Worm (Caenorhabditis elegans): ENCODE results near the gene F01G10.5.

Gene F01G10.5

DNA sequence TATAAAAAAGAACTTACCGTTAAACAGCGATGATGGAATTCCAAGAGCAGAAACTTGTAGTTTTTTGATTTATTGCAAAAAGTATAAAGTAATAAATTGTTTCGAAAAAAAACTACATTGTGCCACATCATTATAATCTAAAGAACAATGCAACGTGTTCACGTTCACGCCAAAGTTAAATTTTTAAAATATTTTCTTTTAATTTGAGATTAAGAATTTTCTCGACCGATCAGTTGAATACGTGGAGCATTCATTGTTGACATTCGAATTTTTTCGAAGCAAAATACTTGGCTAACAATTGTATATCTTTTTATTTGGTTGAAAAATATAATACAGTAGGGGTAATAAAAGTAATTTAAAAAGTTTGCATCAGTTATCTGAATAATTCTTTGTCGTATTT lies at the start of gene F01G10.5:
TSS of gene F01G10.5 (minus strand) at position 101 of the 400 bp plus-strand sequence.
- TF ChIP-seq ets-7 (tag; optimal IDR thresholded peaks at IDR 0.05) (no peak), pes-1 (GFP tag; IDR thresholded peaks at IDR 0.05) (no peak), tbx-37 (GFP tag; conservative IDR thresholded peaks at IDR 0.05) (no peak), ceh-36 (tag; optimal IDR thresholded peaks at IDR 0.05) (no peak), tra-4 (tag; optimal IDR thresholded peaks at IDR 0.05) (no peak), ceh-13 (GFP tag; optimal IDR thresholded peaks at IDR 0.05) (no peak), F13C5.2 (tag; optimal IDR thresholded peaks at IDR 0.05) (no peak), tbx-11 (GFP tag; IDR thresholded peaks at IDR 0.05) (no peak), hmbx-1 (tag; optimal IDR thresholded peaks at IDR 0.05) (no peak), ama-1 (optimal IDR thresholded peaks at IDR 0.05) (no peak), aly-1 (tag; optimal IDR thresholded peaks at IDR 0.05) (no peak)

DNA sequence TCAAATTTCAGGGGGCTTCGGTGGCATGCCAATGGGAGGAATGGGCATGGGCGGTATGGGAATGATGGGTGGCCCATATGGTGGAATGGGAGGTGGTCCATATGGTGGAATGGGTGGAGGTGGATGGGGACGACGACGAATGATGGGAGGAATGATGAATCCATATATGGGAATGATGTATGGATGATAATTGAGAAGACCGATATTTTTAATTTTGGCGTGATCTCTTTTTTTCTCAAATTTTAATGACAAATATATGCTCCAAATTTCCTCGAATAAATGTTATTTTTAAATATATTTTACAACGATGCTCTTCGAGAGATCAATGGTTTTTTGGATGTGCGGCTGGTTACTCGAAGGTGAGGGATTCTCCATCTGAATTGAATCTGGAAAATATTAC lies 46.8 kb upstream of the F01G10.5 start, which contains the start of gene Y43C5A.4:
TSS of gene Y43C5A.4 (plus strand) at position 301 of the 400 bp plus-strand sequence.
- TF ChIP-seq pes-1 (GFP tag; IDR thresholded peaks at IDR 0.05), result no peak
- no peak for TF ChIP-seq ceh-13 (GFP tag; optimal IDR thresholded peaks at IDR 0.05)
- TF ChIP-seq ets-7 (tag; optimal IDR thresholded peaks at IDR 0.05), result no peak
- TF ChIP-seq B0310.2 (tag; optimal IDR thresholded peaks at IDR 0.05), result no peak

DNA sequence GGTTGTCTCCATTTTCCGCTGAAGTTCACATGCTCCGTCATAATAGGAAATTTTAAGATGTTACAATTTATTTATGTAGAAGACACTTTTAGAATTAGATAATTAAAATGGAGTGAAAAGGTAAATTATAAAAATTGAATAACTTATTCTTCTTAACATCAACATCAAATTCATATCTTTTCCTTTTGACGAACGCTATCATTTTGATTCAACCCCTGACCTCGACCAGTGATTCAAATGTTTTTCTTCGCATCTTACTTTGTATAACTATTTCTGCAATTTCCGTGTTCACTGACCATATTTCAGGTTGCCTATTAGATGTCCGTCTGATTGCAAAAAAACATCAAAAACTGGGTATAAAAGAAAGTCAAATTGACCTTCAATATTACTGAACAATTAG lies 46.1 kb upstream of the F01G10.5 start, which contains the start of gene Y43C5A.7:
TSS of gene Y43C5A.7 (plus strand) at position 301 of the 400 bp plus-strand sequence.
- TF ChIP-seq sea-1 (GFP tag; conservative IDR thresholded peaks at IDR 0.05), result no peak

DNA sequence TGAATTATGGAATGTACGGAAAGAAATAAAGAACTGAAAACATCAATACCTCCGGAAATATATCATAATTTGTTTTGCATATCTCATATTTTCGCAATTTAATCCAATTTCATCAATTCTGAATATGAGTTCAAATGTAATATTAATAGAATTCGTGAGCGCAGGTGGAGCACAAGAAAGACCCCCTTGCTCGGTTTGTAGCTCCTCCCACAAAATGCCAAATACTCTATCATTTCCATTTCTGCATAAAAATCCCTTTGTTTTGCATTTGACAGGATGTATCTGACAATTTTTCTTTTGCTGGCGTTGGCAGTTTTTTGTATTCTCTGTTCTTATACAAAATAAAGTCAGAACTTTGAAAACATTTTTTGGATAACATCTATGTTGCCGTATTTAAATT lies 44.2 kb upstream of the F01G10.5 start:
- TF ChIP-seq hmg-4 (GFP tag; optimal IDR thresholded peaks at IDR 0.05) (no peak), sea-1 (GFP tag; conservative IDR thresholded peaks at IDR 0.05) (no peak), F13C5.2 (tag; optimal IDR thresholded peaks at IDR 0.05) (no peak), aly-1 (tag; optimal IDR thresholded peaks at IDR 0.05) (no peak)

DNA sequence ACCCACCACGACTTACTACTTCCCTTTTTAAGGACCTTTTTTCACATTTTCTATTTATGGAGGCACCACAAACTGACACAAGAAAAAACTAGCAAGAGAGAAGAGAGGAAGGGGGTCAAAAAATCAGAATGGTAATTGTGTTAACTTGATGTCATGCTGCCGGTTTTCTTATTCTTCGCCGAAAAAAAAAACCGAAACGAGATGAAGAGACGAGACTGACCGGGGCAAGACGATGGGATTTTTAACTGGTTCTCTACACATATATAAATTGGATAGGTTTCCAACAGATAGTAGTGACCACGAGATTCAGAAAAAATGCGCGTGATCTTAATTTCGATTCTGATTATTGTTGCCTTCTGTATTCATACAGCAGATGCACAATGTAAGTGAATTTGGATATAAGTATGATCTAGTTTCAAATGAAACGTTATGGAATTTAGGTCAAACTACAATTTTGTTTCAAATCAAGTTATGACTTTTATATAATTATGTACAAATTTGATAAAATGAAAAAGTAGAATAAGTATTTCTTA lies 43.0 kb upstream of the F01G10.5 start, which contains the start of gene Y43C5A.3:
TSS of gene Y43C5A.3 (plus strand) at position 256 of the 533 bp plus-strand sequence.
- TF ChIP-seq hnd-1 (tag; optimal IDR thresholded peaks at IDR 0.05), result no peak
- TF ChIP-seq scrt-1 (GFP tag; IDR thresholded peaks at IDR 0.05), result no peak
- TF ChIP-seq F13C5.2 (tag; optimal IDR thresholded peaks at IDR 0.05), result no peak
- TF ChIP-seq tra-4 (tag; optimal IDR thresholded peaks at IDR 0.05), result no peak
- TF ChIP-seq ama-1 (optimal IDR thresholded peaks at IDR 0.05), result no peak
- no peak for TF ChIP-seq tbx-37 (GFP tag; conservative IDR thresholded peaks at IDR 0.05)

DNA sequence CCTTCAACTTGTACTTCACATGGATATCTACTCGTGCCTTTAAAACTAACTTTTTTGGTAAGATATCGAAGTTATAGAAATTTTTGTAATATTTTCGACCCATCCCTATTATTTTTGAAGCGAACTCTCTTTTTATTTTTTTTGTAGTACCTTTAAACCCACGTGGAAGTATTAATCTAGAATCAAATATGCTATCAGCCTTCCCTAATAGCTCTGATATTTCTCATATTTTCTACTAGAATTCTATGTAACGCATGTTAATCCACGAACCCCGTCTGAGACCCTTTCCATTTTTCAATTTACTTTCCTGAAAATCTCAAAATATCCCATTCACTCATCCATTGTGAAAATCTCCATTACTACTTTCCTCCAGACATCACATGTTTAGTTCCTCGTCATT lies 42.5 kb upstream of the F01G10.5 start:
- TF ChIP-seq tbx-37 (GFP tag; conservative IDR thresholded peaks at IDR 0.05) (no peak), ets-7 (tag; optimal IDR thresholded peaks at IDR 0.05) (no peak), hnd-1 (tag; optimal IDR thresholded peaks at IDR 0.05) (no peak), pes-1 (GFP tag; IDR thresholded peaks at IDR 0.05) (no peak), scrt-1 (GFP tag; IDR thresholded peaks at IDR 0.05) (no peak)

DNA sequence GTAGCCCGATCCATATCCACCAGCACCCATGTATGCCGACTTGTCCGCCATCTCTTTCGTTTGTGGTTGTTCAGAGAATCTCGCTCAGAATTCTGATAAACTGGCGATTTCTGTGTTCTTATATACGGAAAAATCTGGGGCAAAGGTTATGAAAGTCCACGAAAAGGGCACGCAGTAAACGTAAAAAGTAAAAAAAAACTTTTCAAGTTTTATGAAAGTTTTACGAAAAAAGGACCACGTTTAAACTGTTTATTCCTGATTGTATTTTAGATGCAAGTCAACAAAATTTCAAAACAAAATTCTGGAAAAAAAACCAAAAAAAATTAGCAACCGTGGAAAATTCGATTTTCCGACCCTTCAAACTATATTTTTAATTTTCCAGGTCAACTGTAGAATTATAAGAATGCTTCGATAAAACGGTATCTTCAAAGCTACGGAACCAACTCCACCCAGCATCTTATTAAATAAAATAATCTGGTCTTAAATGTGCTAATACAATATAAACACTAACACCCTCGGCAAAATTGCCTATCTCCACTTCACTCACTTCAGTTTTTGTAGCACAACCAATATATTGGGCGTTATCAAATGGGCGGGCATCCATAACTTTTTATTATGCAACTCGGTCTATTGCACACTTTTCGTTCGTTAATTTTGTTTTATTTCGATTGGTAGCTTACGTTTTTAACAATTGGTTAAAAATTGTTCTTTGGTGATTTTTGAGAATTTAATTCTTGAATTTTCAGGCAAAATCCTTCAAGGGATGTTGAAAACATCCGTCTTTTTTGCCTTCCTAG lies 38.5 kb upstream of the F01G10.5 start, which contains the start of the genes nspd-7 and Y43C5A.2:
TSS of gene nspd-7 (minus strand) at position 51 of the 797 bp plus-strand sequence.
TSS of gene Y43C5A.2 (plus strand) at position 747 of the 797 bp plus-strand sequence.
- TF ChIP-seq hmg-4 (GFP tag; optimal IDR thresholded peaks at IDR 0.05) (no peak), hmbx-1 (tag; optimal IDR thresholded peaks at IDR 0.05) (no peak), F13C5.2 (tag; optimal IDR thresholded peaks at IDR 0.05) (no peak), tra-4 (tag; optimal IDR thresholded peaks at IDR 0.05) (no peak), pes-1 (GFP tag; IDR thresholded peaks at IDR 0.05) (no peak), hnd-1 (tag; optimal IDR thresholded peaks at IDR 0.05) (no peak), aly-1 (tag; optimal IDR thresholded peaks at IDR 0.05) (no peak), ama-1 (optimal IDR thresholded peaks at IDR 0.05) (no peak), ets-7 (tag; optimal IDR thresholded peaks at IDR 0.05) (no peak), flt-1 (GFP tag; IDR thresholded peaks at IDR 0.05) (no peak)

DNA sequence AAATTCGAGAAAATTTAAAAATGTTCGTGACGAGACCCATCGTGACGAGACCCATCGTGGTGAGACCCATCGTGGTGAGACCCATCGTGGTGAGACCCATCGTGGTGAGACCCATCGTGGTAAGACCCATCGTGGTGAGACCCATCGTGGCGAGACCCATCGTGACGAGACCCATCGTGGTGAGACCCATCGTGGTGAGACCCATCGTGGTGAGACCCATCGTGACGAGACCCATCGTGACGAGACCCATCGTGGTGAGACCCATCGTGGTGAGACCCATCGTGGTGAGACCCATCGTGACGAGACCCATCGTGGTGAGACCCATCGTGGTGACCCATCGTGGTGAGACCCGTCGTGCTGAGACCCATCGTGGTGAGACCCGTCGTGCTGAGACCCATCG lies 32.0 kb upstream of the F01G10.5 start:
- TF ChIP-seq flt-1 (GFP tag; IDR thresholded peaks at IDR 0.05), result 0 out of 2 replicates have a peak, but pooled peaks have one; percentile 27

DNA sequence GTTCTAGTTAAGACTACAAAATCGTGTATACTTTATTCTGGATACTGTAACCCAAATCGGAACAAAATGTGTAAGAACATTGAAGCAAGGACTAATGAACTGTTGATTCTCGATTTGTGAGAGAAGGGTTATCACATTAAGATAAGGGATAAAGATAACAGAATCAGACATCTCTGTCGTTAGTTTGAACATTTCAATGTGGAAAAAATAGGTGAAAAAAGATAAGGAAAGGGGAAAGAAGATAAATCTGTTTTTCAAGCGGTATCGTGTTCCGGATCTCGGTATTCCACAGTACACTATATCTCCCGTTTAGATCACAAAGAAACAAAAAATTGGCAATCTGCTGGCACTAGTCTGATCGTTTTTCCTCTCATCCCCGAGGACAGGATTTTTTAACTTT lies 30.2 kb upstream of the F01G10.5 start:
- no peak for TF ChIP-seq ets-7 (tag; optimal IDR thresholded peaks at IDR 0.05)
- no peak for TF ChIP-seq F13C5.2 (tag; optimal IDR thresholded peaks at IDR 0.05)
- no peak for TF ChIP-seq ceh-36 (tag; optimal IDR thresholded peaks at IDR 0.05)
- no peak for TF ChIP-seq tbx-11 (GFP tag; IDR thresholded peaks at IDR 0.05)
- TF ChIP-seq pes-1 (GFP tag; IDR thresholded peaks at IDR 0.05), result no peak

Data from whole organism, early embryonic.